Fruit fly (Drosophila melanogaster) whole organism, embryonic: ENCODE measurements around the gene CG44271.
A peak's percentile ranks its signal among the peaks of the same experiment; 100 is the strongest.

Source experiments
- Asciz ChIP-seq: fragments of 200-800 bp; sonication (Bioruptor generic); optimal IDR thresholded peaks from 2 replicates; lab custom pipeline; 2017; ENCODE audit warnings: missing biosample characterization, mild to moderate bottlenecking, missing genetic modification characterization, missing genetic modification reagents
- Bgb ChIP-seq: fragments of 200-800 bp; sonication (Bioruptor generic); IDR thresholded peaks from 2 replicates; pipeline ENCODE4 v1.3.6; 2022; ENCODE audit warnings: missing biosample characterization, missing genetic modification characterization; ENCODE audit not compliant: partially characterized antibody
- CG11398 ChIP-seq: fragments of 200-800 bp; sonication (Bioruptor generic); optimal IDR thresholded peaks from 2 replicates; lab custom pipeline; 2016; ENCODE audit warnings: missing biosample characterization, missing genetic modification characterization
- CG11504 ChIP-seq: fragments of 200-800 bp; sonication (Bioruptor generic); optimal IDR thresholded peaks from 3 replicates; lab custom pipeline; 2019; ENCODE audit warnings: missing biosample characterization, mild to moderate bottlenecking, missing genetic modification characterization, moderate library complexity
- CG12659 ChIP-seq: fragments of 200-800 bp; sonication (Bioruptor generic); optimal IDR thresholded peaks from 3 replicates; lab custom pipeline; 2017; ENCODE audit warnings: mild to moderate bottlenecking, missing biosample characterization, missing genetic modification reagents, missing genetic modification characterization
- CG13624 ChIP-seq: fragments of 200-800 bp; sonication (Bioruptor generic); optimal IDR thresholded peaks from 2 replicates; lab custom pipeline; 2016; ENCODE audit warnings: missing biosample characterization, missing genetic modification characterization
- CG14014 ChIP-seq: fragments of 200-800 bp; sonication (Bioruptor generic); IDR thresholded peaks from 2 replicates; pipeline ENCODE4 v1.3.6; 2022; ENCODE audit warnings: missing biosample characterization, missing genetic modification characterization
- CG15269 ChIP-seq: fragments of 200-800 bp; sonication (Bioruptor generic); optimal IDR thresholded peaks from 2 replicates; lab custom pipeline; 2018; ENCODE audit warnings: missing biosample characterization, mild to moderate bottlenecking, missing genetic modification characterization, moderate library complexity
- CG15479 ChIP-seq: fragments of 200-800 bp; sonication (Bioruptor generic); optimal IDR thresholded peaks from 3 replicates; lab custom pipeline; 2019; ENCODE audit warnings: missing biosample characterization, mild to moderate bottlenecking, missing genetic modification characterization, moderate library complexity
- CG1647 ChIP-seq: fragments of 200-800 bp; sonication (Bioruptor generic); optimal IDR thresholded peaks from 3 replicates; lab custom pipeline; 2016; ENCODE audit warnings: missing biosample characterization, missing genetic modification characterization
- CG16815 ChIP-seq: fragments of 200-800 bp; sonication (Bioruptor generic); optimal IDR thresholded peaks from 3 replicates; lab custom pipeline; 2017; ENCODE audit warnings: missing biosample characterization, mild to moderate bottlenecking, missing genetic modification characterization
- CG17328 ChIP-seq: fragments of 200-800 bp; sonication (Bioruptor generic); IDR thresholded peaks from 2 replicates; pipeline ENCODE4 v1.3.6; 2022; ENCODE audit warnings: missing biosample characterization, missing genetic modification characterization
- CG17612 ChIP-seq: fragments of 200-800 bp; sonication (Bioruptor generic); IDR thresholded peaks from 2 replicates; pipeline ENCODE4 v1.3.6; 2022; ENCODE audit warnings: missing biosample characterization, missing genetic modification characterization
- CG1832 ChIP-seq: fragments of 200-800 bp; sonication (Bioruptor generic); optimal IDR thresholded peaks from 2 replicates; lab custom pipeline; 2017; ENCODE audit warnings: missing biosample characterization, mild to moderate bottlenecking, missing genetic modification characterization, inconsistent platforms
- CG2712 ChIP-seq: fragments of 200-800 bp; optimal IDR thresholded peaks from 3 replicates; lab custom pipeline; 2019; ENCODE audit warnings: missing biosample characterization, mild to moderate bottlenecking, missing genetic modification characterization, moderate library complexity
- CG30431 ChIP-seq: fragments of 200-800 bp; sonication (Bioruptor generic); optimal IDR thresholded peaks from 2 replicates; lab custom pipeline; 2017; ENCODE audit warnings: missing biosample characterization, missing genetic modification characterization
- CG32772 ChIP-seq: fragments of 200-800 bp; sonication (Bioruptor generic); IDR thresholded peaks from 2 replicates; pipeline ENCODE4 v1.3.6; 2022; ENCODE audit warnings: missing biosample characterization, missing genetic modification characterization
- CG4707 ChIP-seq: fragments of 200-800 bp; sonication (Bioruptor generic); optimal IDR thresholded peaks from 2 replicates; lab custom pipeline; 2018; ENCODE audit warnings: missing biosample characterization, mild to moderate bottlenecking, missing genetic modification characterization, moderate library complexity
- CG4730 ChIP-seq: fragments of 200-800 bp; sonication (Bioruptor generic); IDR thresholded peaks from 2 replicates; pipeline ENCODE4 v1.3.6; 2022; ENCODE audit warnings: missing biosample characterization, missing genetic modification characterization
- CG6689 ChIP-seq: fragments of 200-800 bp; sonication (Bioruptor generic); IDR thresholded peaks from 2 replicates; pipeline ENCODE4 v1.3.6; 2022; ENCODE audit warnings: missing biosample characterization, missing genetic modification characterization
- CG9437 ChIP-seq: fragments of 200-800 bp; sonication (Bioruptor generic); optimal IDR thresholded peaks from 2 replicates; lab custom pipeline; 2018; ENCODE audit warnings: missing biosample characterization, mild to moderate bottlenecking, missing genetic modification characterization
- CkIIα-i1 ChIP-seq: fragments of 200-800 bp; sonication (Bioruptor generic); IDR thresholded peaks from 2 replicates; pipeline ENCODE4 v1.3.6; 2022; ENCODE audit warnings: missing biosample characterization, missing genetic modification characterization
- D19A ChIP-seq: fragments of 200-800 bp; optimal IDR thresholded peaks from 3 replicates; lab custom pipeline; 2019; ENCODE audit warnings: missing biosample characterization, mild to moderate bottlenecking, missing genetic modification characterization, moderate library complexity
- Dbx ChIP-seq: fragments of 200-800 bp; sonication (Bioruptor generic); IDR thresholded peaks from 3 replicates; pipeline ENCODE4 v1.3.6; 2022; ENCODE audit warnings: missing biosample characterization, missing genetic modification characterization
- Drgx ChIP-seq: fragments of 200-800 bp; sonication (Bioruptor generic); IDR thresholded peaks from 2 replicates; pipeline ENCODE4 v1.3.6; 2022; ENCODE audit warnings: missing biosample characterization, missing genetic modification characterization
- E2f1 ChIP-seq: fragments of 200-800 bp; sonication (Bioruptor generic); IDR thresholded peaks from 2 replicates; pipeline ENCODE4 v1.3.6; 2022; ENCODE audit warnings: missing biosample characterization, missing genetic modification characterization
- Gug ChIP-seq: fragments of 200-800 bp; sonication (Bioruptor generic); IDR thresholded peaks from 4 replicates; pipeline ENCODE4 v1.3.6; 2022; ENCODE audit warnings: missing biosample characterization, missing genetic modification characterization
- Mad ChIP-seq: fragments of 200-800 bp; sonication (Bioruptor generic); optimal IDR thresholded peaks from 2 replicates; lab custom pipeline; 2016; ENCODE audit warnings: missing biosample characterization, missing genetic modification characterization
- NFAT ChIP-seq: fragments of 200-800 bp; sonication (Bioruptor generic); IDR thresholded peaks from 2 replicates; pipeline ENCODE4 v1.3.6; 2022; ENCODE audit warnings: missing biosample characterization, missing genetic modification characterization
- Pdp1 ChIP-seq, 2 experiments: fragments of 200-800 bp; sonication (Bioruptor generic); optimal IDR thresholded peaks; 3 replicates each; lab custom pipeline; 2016; ENCODE audit warnings: missing biosample characterization in 2 of 2, missing genetic modification characterization in 2 of 2, mild to moderate bottlenecking in 1 of 2, moderate library complexity in 1 of 2
- Ptx1 ChIP-seq: fragments of 200-800 bp; sonication (Bioruptor generic); IDR thresholded peaks from 2 replicates; pipeline ENCODE4 v1.3.6; 2022; ENCODE audit warnings: missing biosample characterization, missing genetic modification characterization
- Rfx ChIP-seq: fragments of 200-800 bp; sonication (Bioruptor generic); IDR thresholded peaks from 2 replicates; pipeline ENCODE4 v1.3.6; 2022; ENCODE audit warnings: missing biosample characterization, missing genetic modification characterization
- Sox102F ChIP-seq: fragments of 200-800 bp; sonication (Bioruptor generic); optimal IDR thresholded peaks from 2 replicates; lab custom pipeline; 2018; ENCODE audit warnings: missing biosample characterization, mild to moderate bottlenecking, missing genetic modification characterization, moderate library complexity
- Vsx1 ChIP-seq: fragments of 200-800 bp; sonication (Bioruptor generic); optimal IDR thresholded peaks from 2 replicates; lab custom pipeline; 2017; ENCODE audit warnings: missing biosample characterization, mild to moderate bottlenecking, missing genetic modification characterization, missing genetic modification reagents
- ab ChIP-seq: fragments of 200-800 bp; sonication (Bioruptor generic); optimal IDR thresholded peaks from 2 replicates; lab custom pipeline; 2016; ENCODE audit warnings: missing biosample characterization, missing genetic modification characterization
- ash1 ChIP-seq: fragments of 200-800 bp; sonication (Bioruptor generic); optimal IDR thresholded peaks from 2 replicates; lab custom pipeline; 2018; ENCODE audit warnings: missing biosample characterization, mild to moderate bottlenecking, missing genetic modification characterization
- chm ChIP-seq: fragments of 200-800 bp; sonication (Bioruptor generic); IDR thresholded peaks from 2 replicates; pipeline ENCODE4 v1.3.6; 2022; ENCODE audit warnings: missing biosample characterization, missing genetic modification characterization
- dan ChIP-seq: fragments of 200-800 bp; sonication (Bioruptor generic); IDR thresholded peaks from 2 replicates; pipeline ENCODE4 v1.3.6; 2022; ENCODE audit warnings: missing biosample characterization, missing genetic modification characterization
- dmrt99B ChIP-seq: fragments of 200-800 bp; sonication (Bioruptor generic); optimal IDR thresholded peaks from 2 replicates; lab custom pipeline; 2018; ENCODE audit warnings: missing biosample characterization, mild to moderate bottlenecking, missing genetic modification characterization, moderate library complexity
- fd96Cb ChIP-seq: fragments of 200-800 bp; sonication (Bioruptor generic); optimal IDR thresholded peaks from 2 replicates; lab custom pipeline; 2018; ENCODE audit warnings: missing biosample characterization, mild to moderate bottlenecking, missing genetic modification characterization, moderate library complexity
- her ChIP-seq: fragments of 200-800 bp; sonication (Bioruptor generic); optimal IDR thresholded peaks from 2 replicates; lab custom pipeline; 2016; ENCODE audit warnings: missing biosample characterization, missing genetic modification characterization
- lilli ChIP-seq: fragments of 200-800 bp; sonication (Bioruptor generic); optimal IDR thresholded peaks from 3 replicates; lab custom pipeline; 2016; ENCODE audit warnings: missing biosample characterization, missing genetic modification characterization
- pita ChIP-seq: fragments of 200-800 bp; sonication (Bioruptor generic); optimal IDR thresholded peaks from 2 replicates; lab custom pipeline; 2017; ENCODE audit warnings: missing biosample characterization, mild to moderate bottlenecking, missing genetic modification characterization
- prd ChIP-seq, 3 experiments: fragments of >200 bp in 2 of 3; fragments of 200-800 bp in 1 of 3; sonication (Bioruptor generic) in 1 of 3; optimal IDR thresholded peaks in 2 of 3; IDR thresholded peaks in 1 of 3; 2 replicates in 2 of 3; 3 replicates in 1 of 3; pipeline versions ENCODE4 v1.3.6 to Lab custom; 2017 to 2022; ENCODE audit warnings: missing biosample characterization in 1 of 3, missing genetic modification characterization in 1 of 3
- seq ChIP-seq: fragments of 200-800 bp; sonication (Bioruptor generic); IDR thresholded peaks from 2 replicates; pipeline ENCODE4 v1.3.6; 2022; ENCODE audit warnings: missing biosample characterization, missing genetic modification characterization
- sima ChIP-seq: fragments of 200-800 bp; sonication (Bioruptor generic); optimal IDR thresholded peaks from 2 replicates; lab custom pipeline; 2016; ENCODE audit warnings: missing biosample characterization, missing genetic modification characterization
- ttk ChIP-seq: fragments of 200-800 bp; sonication (Bioruptor generic); IDR thresholded peaks from 2 replicates; pipeline ENCODE4 v2.1.2; 2022; ENCODE audit warnings: missing biosample characterization, missing genetic modification characterization
- z ChIP-seq: fragments of 200-800 bp; sonication (Bioruptor generic); IDR thresholded peaks from 3 replicates; pipeline ENCODE4 v1.3.6; 2022; ENCODE audit warnings: missing biosample characterization, missing genetic modification characterization
- zen ChIP-seq: fragments of 200-800 bp; sonication (Bioruptor generic); optimal IDR thresholded peaks from 3 replicates; lab custom pipeline; 2018; ENCODE audit warnings: missing biosample characterization, mild to moderate bottlenecking, missing genetic modification characterization, moderate library complexity
- zfh2 ChIP-seq: fragments of 200-800 bp; sonication (Bioruptor generic); optimal IDR thresholded peaks from 2 replicates; lab custom pipeline; 2016; ENCODE audit warnings: missing biosample characterization, missing genetic modification characterization

The CG44271 gene

DNA sequence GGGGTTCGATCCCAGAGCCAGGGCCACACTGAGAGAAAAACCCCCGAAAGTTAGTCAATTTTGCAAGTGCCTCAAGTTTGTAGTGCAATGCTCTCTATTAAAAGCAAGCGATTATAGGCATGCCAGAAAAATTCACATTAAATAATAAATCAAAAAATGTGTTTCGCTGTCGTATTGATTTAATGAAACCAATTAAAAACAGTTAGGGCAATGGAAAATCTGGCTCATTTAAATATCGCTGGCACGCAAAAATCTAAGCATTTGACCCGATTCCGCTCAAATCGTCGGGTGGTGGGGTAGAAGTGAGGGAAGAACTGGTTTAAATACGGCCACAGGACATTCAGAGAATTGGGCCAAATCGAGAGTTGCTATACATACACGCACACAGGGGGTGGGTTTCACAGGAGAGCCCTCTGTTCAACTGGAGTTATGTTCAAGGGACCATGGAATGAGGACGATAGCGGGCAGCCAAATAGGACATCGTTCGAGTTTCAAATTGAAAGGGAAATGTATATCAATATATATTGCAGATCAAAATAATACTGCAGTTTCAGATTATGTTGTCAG, 47.3 kb upstream of the CG44271 start (continued):
- TF ChIP-seq her (GFP tag; lab: Kevin White, UChicago) (no peak), E2f1 (GFP tag; lab: Robert Waterston, UW) (0 out of 2 replicates have a peak, but pooled peaks have one; percentile 28), ab (GFP tag; lab: Kevin White, UChicago) (no peak), chm (GFP tag; lab: Robert Waterston, UW) (0 out of 2 replicates have a peak, but pooled peaks have one; percentile 14), zfh2 (no peak), dmrt99B (tag; lab: Kevin White, UChicago) (peak; percentile 40), CG14014 (GFP tag; lab: Robert Waterston, UW) (0 out of 2 replicates have a peak, but pooled peaks have one; percentile 9), CG17328 (peak; percentile 43; the same call in 1 of the 2 replicates), CG1832 (GFP tag; lab: Kevin White, UChicago) (no peak), Drgx (GFP tag; lab: Robert Waterston, UW) (no peak), CG30431 (GFP tag; lab: Kevin White, UChicago) (peak; percentile 31), Mad (GFP tag; lab: Kevin White, UChicago) (peak; percentile 4), CG17612 (no peak), CG2712 (peak; percentile 25), CG1647 (GFP tag; lab: Kevin White, UChicago) (no peak), Pdp1 (GFP tag; optimal IDR thresholded peaks at IDR 0.05; lab: Kevin White, UChicago) (peak in 1 of 2 experiments; percentile 33), CG4707 (GFP tag; lab: Kevin White, UChicago) (peak; percentile 55), pita (no peak), prd (optimal IDR thresholded peaks at IDR 0.05; lab: Kevin White, UChicago) (no peak), prd (GFP tag; IDR thresholded peaks at IDR 0.05; lab: Robert Waterston, UW) (peak; percentile 52; the same call in 2 of the 3 replicates), sima (GFP tag; lab: Kevin White, UChicago) (no peak), dan (GFP tag; lab: Robert Waterston, UW) (no peak), CG32772 (peak; percentile 42; the same call in 1 of the 2 replicates), CG12659 (peak; percentile 15), CG15269 (peak; percentile 16), Asciz (no peak), CG13624 (GFP tag; lab: Kevin White, UChicago) (peak; percentile 24), z (GFP tag; lab: Robert Waterston, UW) (peak; percentile 74), Gug (GFP tag; lab: Robert Waterston, UW) (peak; percentile 17; the same call in 1 of the 4 replicates), Ptx1 (no peak), CG4730 (GFP tag; lab: Robert Waterston, UW) (no peak), D19A (peak; percentile 14), lilli (GFP tag; lab: Kevin White, UChicago) (peak; percentile 13), Sox102F (GFP tag; lab: Kevin White, UChicago) (peak; percentile 32), Vsx1 (GFP tag; lab: Kevin White, UChicago) (no peak), CkIIα-i1 (no peak), CG11504 (tag; lab: Kevin White, UChicago) (peak; percentile 39), ttk (GFP tag; lab: Robert Waterston, UW) (0 out of 2 replicates have a peak, but pooled peaks have one; percentile 18), NFAT (peak; percentile 26; the same call in 1 of the 2 replicates), Dbx (GFP tag; lab: Robert Waterston, UW) (no peak), ash1 (no peak), CG6689 (GFP tag; lab: Robert Waterston, UW) (0 out of 2 replicates have a peak, but pooled peaks have one; percentile 7), CG11398 (no peak), fd96Cb (tag; lab: Kevin White, UChicago) (peak; percentile 35), CG16815 (GFP tag; lab: Kevin White, UChicago) (peak; percentile 0), zen (tag; lab: Kevin White, UChicago) (no peak), seq (GFP tag; lab: Robert Waterston, UW) (no peak), Rfx (GFP tag; lab: Robert Waterston, UW) (peak; percentile 30), CG15479 (GFP tag; lab: Kevin White, UChicago) (no peak), CG9437 (no peak), Bgb (GFP tag; lab: Robert Waterston, UW) (no peak)
